Fruit fly (Drosophila melanogaster): ENCODE data around the gene CG7910.
"Not testable (repeated sequence)": the region's sequence is repeated elsewhere in the genome, so short reads cannot be mapped to it uniquely, and the experiment has no call there.

Gene CG7910

dm6 chr3R:8086952-8087351 is at the start of gene CG7910:
Gene CG7910, plus strand, starts transcription at chr3R:8087252.
- TF ChIP-seq noc (tag; optimal IDR thresholded peaks at IDR 0.05): no peak

- no peak for TF ChIP-seq noc (tag; optimal IDR thresholded peaks at IDR 0.05)
These were observed 49.2 kb upstream of the CG7910 start for dm6 chr3R:8037896-8038295.

- TF ChIP-seq noc (tag; optimal IDR thresholded peaks at IDR 0.05): no peak
These were observed 48.1 kb upstream of the CG7910 start for dm6 chr3R:8038927-8039326.

- TF ChIP-seq noc (tag; optimal IDR thresholded peaks at IDR 0.05): no peak
These were observed 46.2 kb upstream of the CG7910 start, which contains the start of gene CG43060 for dm6 chr3R:8040843-8041242. Gene CG43060, plus strand, starts transcription at chr3R:8041224.

dm6 chr3R:8048867-8049266 is 38.2 kb upstream of the CG7910 start, which contains the start of gene CG43618:
Gene CG43618, plus strand, starts transcription at chr3R:8049167.
- not testable (repeated sequence) for TF ChIP-seq noc (tag; optimal IDR thresholded peaks at IDR 0.05)

dm6 chr3R:8049373-8049772 is 37.7 kb upstream of the CG7910 start, which contains the start of gene CG43061:
Gene CG43061, plus strand, starts transcription at chr3R:8049673.
- not testable (repeated sequence) for TF ChIP-seq noc (tag; optimal IDR thresholded peaks at IDR 0.05)

dm6 chr3R:8058984-8059383 is 28.1 kb upstream of the CG7910 start, which contains the start of gene mAChR-B:
Gene mAChR-B, plus strand, starts transcription at chr3R:8059284.
- no peak for TF ChIP-seq noc (tag; optimal IDR thresholded peaks at IDR 0.05)

dm6 chr3R:8072635-8073034 is 14.4 kb upstream of the CG7910 start:
- TF ChIP-seq noc (tag; optimal IDR thresholded peaks at IDR 0.05): no peak

dm6 chr3R:8093824-8094223 is 6.8 kb downstream of the CG7910 start, which contains the start of gene CG7900:
Gene CG7900, plus strand, starts transcription at chr3R:8094124.
- TF ChIP-seq noc (tag; optimal IDR thresholded peaks at IDR 0.05): not testable (repeated sequence)

- TF ChIP-seq noc (tag; optimal IDR thresholded peaks at IDR 0.05): peak; percentile 58
These were observed 18.1 kb downstream of the CG7910 start, which contains the start of gene puc for dm6 chr3R:8105088-8105542. Gene puc, plus strand, starts transcription at chr3R:8105332.

dm6 chr3R:8105839-8106718 is 19.0 kb downstream of the CG7910 start:
- TF ChIP-seq noc (tag; optimal IDR thresholded peaks at IDR 0.05): peak; percentile 54

- TF ChIP-seq noc (tag; optimal IDR thresholded peaks at IDR 0.05): peak; percentile 69
These were observed 20.1 kb downstream of the CG7910 start for dm6 chr3R:8106909-8107841.

dm6 chr3R:8108770-8109169 is 21.7 kb downstream of the CG7910 start:
- TF ChIP-seq noc (tag; optimal IDR thresholded peaks at IDR 0.05): no peak

- no peak for TF ChIP-seq noc (tag; optimal IDR thresholded peaks at IDR 0.05)
These were observed 22.7 kb downstream of the CG7910 start for dm6 chr3R:8109782-8110181.

dm6 chr3R:8110198-8110642 is 23.2 kb downstream of the CG7910 start:
- TF ChIP-seq noc (tag; optimal IDR thresholded peaks at IDR 0.05): no peak

- no peak for TF ChIP-seq noc (tag; optimal IDR thresholded peaks at IDR 0.05)
These were observed 23.9 kb downstream of the CG7910 start for dm6 chr3R:8110951-8111350.
